Worm (Caenorhabditis elegans) whole organism, L4 larva: ENCODE results near the gene spch-1.

Experiments
- Y48G9A.11 ChIP-seq: fragments of 200-800 bp; sonication (Bioruptor generic); IDR thresholded peaks from 2 replicates; pipeline ENCODE4 v1.3.6; 2022; ENCODE audit warnings: missing genetic modification reagents, missing genetic modification characterization, missing compliant biosample characterization
- attf-4 ChIP-seq: sonication (generic microtip); optimal IDR thresholded peaks from 3 replicates; lab custom pipeline; 2017; ENCODE audit warnings: missing biosample characterization, missing genetic modification characterization
- dve-1 ChIP-seq: sonication (generic microtip); optimal IDR thresholded peaks from 2 replicates; lab custom pipeline; 2017; ENCODE audit warnings: antibody characterized with exemption, mild to moderate bottlenecking, missing genetic modification characterization, missing compliant biosample characterization; ENCODE audit not compliant: insufficient read depth
- lin-15B ChIP-seq: fragments of 150-350 bp; sonication (generic microtip); optimal IDR thresholded peaks from 3 replicates; lab custom pipeline; 2014; ENCODE audit warnings: missing biosample characterization, missing genetic modification characterization
- nhr-10 ChIP-seq: fragments of 150-350 bp; optimal IDR thresholded peaks from 2 replicates; lab custom pipeline; 2014; ENCODE audit warnings: missing biosample characterization, missing genetic modification characterization
- nhr-237 ChIP-seq: sonication (generic microtip); optimal IDR thresholded peaks from 2 replicates; lab custom pipeline; 2017; ENCODE audit warnings: missing biosample characterization, missing genetic modification characterization
- nhr-77 ChIP-seq: fragments of 150-350 bp; optimal IDR thresholded peaks from 2 replicates; lab custom pipeline; 2014; ENCODE audit warnings: missing biosample characterization, missing genetic modification characterization

- TF ChIP-seq nhr-10 (tag; lab: Kevin White, UChicago) (no peak), dve-1 (no peak), attf-4 (tag; lab: Kevin White, UChicago) (no peak), lin-15B (tag; lab: Kevin White, UChicago) (no peak), nhr-77 (tag; lab: Kevin White, UChicago) (no peak), nhr-237 (no peak), Y48G9A.11 (GFP tag; lab: Robert Waterston, UW) (no peak)
These were observed 924 bp downstream of the spch-1 start, which contains the start of gene egl-38 for ce11 chrIV:10110417-10110816.
